Worm (Caenorhabditis elegans) whole organism, L4/young adult: ENCODE measurements around the gene abhd-5.2.

Experiments
- W03F9.2 ChIP-seq: fragments of 150-350 bp; optimal IDR thresholded peaks from 2 replicates; lab custom pipeline; 2014; ENCODE audit warnings: missing biosample characterization, missing genetic modification characterization
- dao-5 ChIP-seq: sonication (generic microtip); optimal IDR thresholded peaks from 2 replicates; lab custom pipeline; 2016; ENCODE audit warnings: missing genotype, missing genetic modification characterization, moderate library complexity, missing compliant biosample characterization
- him-1 ChIP-seq: sonication (generic microtip); optimal IDR thresholded peaks from 2 replicates; lab custom pipeline; 2016; ENCODE audit warnings: missing genotype, missing genetic modification reagents, missing genetic modification characterization, missing compliant biosample characterization

Gene abhd-5.2

ce11 chrV:4844591-4844990 is at the start of gene abhd-5.2:
abhd-5.2 (plus strand) TSS chrV:4844685.
- no peak for TF ChIP-seq him-1 (tag; lab: Kevin White, UChicago)
- TF ChIP-seq W03F9.2 (tag; lab: Kevin White, UChicago) = peak; percentile 11

- no peak for TF ChIP-seq W03F9.2 (tag; lab: Kevin White, UChicago)
- TF ChIP-seq him-1 (tag; lab: Kevin White, UChicago) = no peak
- no peak for TF ChIP-seq dao-5 (tag; lab: Kevin White, UChicago)
These were observed 43.7 kb upstream of the abhd-5.2 start, which contains the start of gene R02F11.1 for ce11 chrV:4800794-4801193. R02F11.1 (plus strand) TSS chrV:4801094.

ce11 chrV:4801943-4802342 is 42.5 kb upstream of the abhd-5.2 start:
- TF ChIP-seq him-1 (tag; lab: Kevin White, UChicago) = no peak
- no peak for TF ChIP-seq dao-5 (tag; lab: Kevin White, UChicago)
- TF ChIP-seq W03F9.2 (tag; lab: Kevin White, UChicago) = no peak

- TF ChIP-seq dao-5 (tag; lab: Kevin White, UChicago) (no peak), W03F9.2 (tag; lab: Kevin White, UChicago) (no peak), him-1 (tag; lab: Kevin White, UChicago) (no peak)
These were observed 38.6 kb upstream of the abhd-5.2 start, which contains the start of gene R02F11.3 for ce11 chrV:4805847-4806246. R02F11.3 (minus strand) TSS chrV:4805947.

- TF ChIP-seq dao-5 (tag; lab: Kevin White, UChicago) (no peak), W03F9.2 (tag; lab: Kevin White, UChicago) (no peak), him-1 (tag; lab: Kevin White, UChicago) (no peak)
These were observed 37.6 kb upstream of the abhd-5.2 start for ce11 chrV:4806859-4807258.

- TF ChIP-seq dao-5 (tag; lab: Kevin White, UChicago) (no peak), W03F9.2 (tag; lab: Kevin White, UChicago) (no peak), him-1 (tag; lab: Kevin White, UChicago) (no peak)
These were observed 33.8 kb upstream of the abhd-5.2 start for ce11 chrV:4810653-4811052.

- TF ChIP-seq him-1 (tag; lab: Kevin White, UChicago) = no peak
- TF ChIP-seq dao-5 (tag; lab: Kevin White, UChicago) = no peak
- no peak for TF ChIP-seq W03F9.2 (tag; lab: Kevin White, UChicago)
These were observed 30.7 kb upstream of the abhd-5.2 start for ce11 chrV:4813825-4814224.

- TF ChIP-seq W03F9.2 (tag; lab: Kevin White, UChicago) (no peak), dao-5 (tag; lab: Kevin White, UChicago) (no peak), him-1 (tag; lab: Kevin White, UChicago) (no peak)
These were observed 25.9 kb upstream of the abhd-5.2 start, which contains the start of gene ccep-97 for ce11 chrV:4818563-4818962. ccep-97 (minus strand) TSS chrV:4818663.

- TF ChIP-seq him-1 (tag; lab: Kevin White, UChicago) (no peak), dao-5 (tag; lab: Kevin White, UChicago) (no peak), W03F9.2 (tag; lab: Kevin White, UChicago) (no peak)
These were observed 23.9 kb upstream of the abhd-5.2 start for ce11 chrV:4820601-4821000.

- TF ChIP-seq him-1 (tag; lab: Kevin White, UChicago) (no peak), W03F9.2 (tag; lab: Kevin White, UChicago) (no peak), dao-5 (tag; lab: Kevin White, UChicago) (no peak)
These were observed 21.2 kb upstream of the abhd-5.2 start, which contains the start of gene adss-1 for ce11 chrV:4823323-4823682. adss-1 (minus strand) TSS chrV:4823423.

ce11 chrV:4823683-4824391 is 20.6 kb upstream of the abhd-5.2 start:
- TF ChIP-seq dao-5 (tag; lab: Kevin White, UChicago) (no peak), him-1 (tag; lab: Kevin White, UChicago) (peak; percentile 0), W03F9.2 (tag; lab: Kevin White, UChicago) (peak; percentile 11)

- TF ChIP-seq W03F9.2 (tag; lab: Kevin White, UChicago) (peak; percentile 93), dao-5 (tag; lab: Kevin White, UChicago) (no peak), him-1 (tag; lab: Kevin White, UChicago) (peak; percentile 14)
These were observed 17.6 kb upstream of the abhd-5.2 start, which contains the start of the genes hsp-6 and C37H5.5 for ce11 chrV:4826710-4827380. hsp-6 (minus strand) TSS chrV:4826760. C37H5.5 (plus strand) TSS chrV:4827360.

- TF ChIP-seq him-1 (tag; lab: Kevin White, UChicago) (no peak), W03F9.2 (tag; lab: Kevin White, UChicago) (no peak)
These were observed 10.2 kb upstream of the abhd-5.2 start, which contains the start of gene C37H5.14 for ce11 chrV:4834277-4834676. C37H5.14 (minus strand) TSS chrV:4834377.
